Worm (Caenorhabditis elegans) whole organism, L2 larva: ENCODE measurements around the gene F10C2.4.

Experiments used
- C34F6.9 ChIP-seq: fragments of 150-350 bp; optimal IDR thresholded peaks from 2 replicates; lab custom pipeline; 2014; ENCODE audit warnings: missing biosample characterization, missing genetic modification characterization
- F13H6.1 ChIP-seq: sonication (generic microtip); optimal IDR thresholded peaks from 2 replicates; lab custom pipeline; 2016; ENCODE audit warnings: missing genetic modification characterization, missing compliant biosample characterization
- R02D3.7 ChIP-seq: fragments of 150-350 bp; optimal IDR thresholded peaks from 2 replicates; lab custom pipeline; 2014; ENCODE audit warnings: missing biosample characterization, missing genetic modification characterization
- ZK546.5 ChIP-seq: sonication (generic microtip); optimal IDR thresholded peaks from 2 replicates; lab custom pipeline; 2017; ENCODE audit warnings: missing biosample characterization, missing genetic modification characterization
- alr-1 ChIP-seq: fragments of 150-350 bp; optimal IDR thresholded peaks from 2 replicates; lab custom pipeline; 2014; ENCODE audit warnings: missing biosample characterization, missing genetic modification characterization
- ama-1 ChIP-seq: fragments of 150-350 bp; optimal IDR thresholded peaks from 2 replicates; lab custom pipeline; 2018; ENCODE audit warnings: inconsistent platforms
- ceh-16 ChIP-seq: fragments of 150-350 bp; optimal IDR thresholded peaks from 2 replicates; lab custom pipeline; 2014; ENCODE audit warnings: missing biosample characterization, missing genetic modification characterization
- ceh-82 ChIP-seq: fragments of 150-350 bp; optimal IDR thresholded peaks from 2 replicates; lab custom pipeline; 2014; ENCODE audit warnings: missing biosample characterization, missing genetic modification characterization
- crh-2 ChIP-seq: sonication (generic microtip); optimal IDR thresholded peaks from 2 replicates; lab custom pipeline; 2017; ENCODE audit warnings: missing biosample characterization, missing genetic modification characterization
- dmd-4 ChIP-seq: sonication (generic microtip); optimal IDR thresholded peaks from 2 replicates; lab custom pipeline; 2017; ENCODE audit warnings: missing biosample characterization, missing genetic modification characterization
- elt-1 ChIP-seq: fragments of 150-350 bp; optimal IDR thresholded peaks from 2 replicates; lab custom pipeline; 2014; ENCODE audit warnings: missing biosample characterization, missing genetic modification characterization
- elt-3 ChIP-seq: sonication (generic microtip); optimal IDR thresholded peaks from 2 replicates; lab custom pipeline; 2017; ENCODE audit warnings: missing biosample characterization, missing genetic modification characterization
- fos-1 ChIP-seq: fragments of 150-350 bp; optimal IDR thresholded peaks from 2 replicates; lab custom pipeline; 2014; ENCODE audit warnings: missing biosample characterization, missing genetic modification characterization
- gmeb-1 ChIP-seq: fragments of 150-350 bp; optimal IDR thresholded peaks from 2 replicates; lab custom pipeline; 2014; ENCODE audit warnings: missing biosample characterization, missing genetic modification characterization
- lin-11 ChIP-seq: fragments of 150-350 bp; sonication (generic microtip); optimal IDR thresholded peaks from 2 replicates; lab custom pipeline; 2014; ENCODE audit warnings: missing biosample characterization, missing genetic modification characterization, inconsistent platforms, mixed read lengths
- lin-13 ChIP-seq: fragments of 150-350 bp; optimal IDR thresholded peaks from 2 replicates; lab custom pipeline; 2014; ENCODE audit warnings: missing biosample characterization, missing genetic modification reagents, missing genetic modification characterization
- lin-39 ChIP-seq: fragments of 150-350 bp; optimal IDR thresholded peaks from 2 replicates; lab custom pipeline; 2014; ENCODE audit warnings: missing biosample characterization, missing genetic modification reagents, missing genetic modification characterization
- lsy-2 ChIP-seq, 2 experiments: fragments of 150-350 bp in 1 of 2; sonication (generic microtip) in 1 of 2; optimal IDR thresholded peaks; 2 replicates each; lab custom pipeline; 2014 to 2017; ENCODE audit warnings: missing biosample characterization in 2 of 2, missing genetic modification characterization in 2 of 2
- mab-5 ChIP-seq: fragments of 150-350 bp; optimal IDR thresholded peaks from 2 replicates; lab custom pipeline; 2014; ENCODE audit warnings: missing biosample characterization, missing genetic modification characterization
- mbf-1 ChIP-seq: sonication (generic microtip); optimal IDR thresholded peaks from 2 replicates; lab custom pipeline; 2017; ENCODE audit warnings: missing biosample characterization, missing genetic modification characterization
- mdl-1 ChIP-seq, 2 experiments: fragments of 150-350 bp in 1 of 2; sonication (generic microtip) in 1 of 2; optimal IDR thresholded peaks; 2 replicates each; lab custom pipeline; 2017; ENCODE audit warnings: missing biosample characterization in 2 of 2, missing genetic modification characterization in 2 of 2
- nhr-12 ChIP-seq: fragments of 150-350 bp; optimal IDR thresholded peaks from 2 replicates; lab custom pipeline; 2014; ENCODE audit warnings: missing biosample characterization, missing genetic modification characterization
- nhr-129 ChIP-seq: fragments of 150-350 bp; optimal IDR thresholded peaks from 2 replicates; lab custom pipeline; 2014; ENCODE audit warnings: missing biosample characterization, missing genetic modification characterization
- nhr-21 ChIP-seq: fragments of 150-350 bp; optimal IDR thresholded peaks from 2 replicates; lab custom pipeline; 2014; ENCODE audit warnings: missing biosample characterization, missing genetic modification characterization
- nhr-23 ChIP-seq: fragments of 150-350 bp; optimal IDR thresholded peaks from 2 replicates; lab custom pipeline; 2014; ENCODE audit warnings: missing biosample characterization, missing genetic modification reagents, missing genetic modification characterization
- nhr-237 ChIP-seq: fragments of 150-350 bp; optimal IDR thresholded peaks from 2 replicates; lab custom pipeline; 2014; ENCODE audit warnings: missing biosample characterization, missing genetic modification characterization
- nhr-25 ChIP-seq: fragments of 150-350 bp; sonication (generic microtip); optimal IDR thresholded peaks from 3 replicates; lab custom pipeline; 2014; ENCODE audit warnings: missing biosample characterization, missing genetic modification characterization
- nhr-6 ChIP-seq: fragments of 150-350 bp; optimal IDR thresholded peaks from 2 replicates; lab custom pipeline; 2014; ENCODE audit warnings: missing biosample characterization, missing genetic modification characterization
- peb-1 ChIP-seq: fragments of 150-350 bp; optimal IDR thresholded peaks from 2 replicates; lab custom pipeline; 2014; ENCODE audit warnings: missing biosample characterization, missing genetic modification characterization
- sma-9 ChIP-seq, 2 experiments: fragments of 150-350 bp in 1 of 2; sonication (generic microtip) in 1 of 2; optimal IDR thresholded peaks; 2 replicates each; lab custom pipeline; 2014 to 2016; ENCODE audit warnings: missing genetic modification characterization in 2 of 2, mild to moderate bottlenecking in 1 of 2, missing biosample characterization in 1 of 2, missing compliant biosample characterization in 1 of 2, missing genetic modification reagents in 1 of 2, moderate library complexity in 1 of 2
- snpc-4 ChIP-seq: fragments of 150-350 bp; optimal IDR thresholded peaks from 2 replicates; lab custom pipeline; 2014; ENCODE audit warnings: missing biosample characterization, missing genetic modification characterization
- unc-39 ChIP-seq: fragments of 150-350 bp; optimal IDR thresholded peaks from 2 replicates; lab custom pipeline; 2014; ENCODE audit warnings: missing biosample characterization, missing genetic modification characterization
- unc-55 ChIP-seq: fragments of 150-350 bp; sonication (generic microtip); optimal IDR thresholded peaks from 3 replicates; lab custom pipeline; 2014; ENCODE audit warnings: missing biosample characterization, missing genetic modification reagents, missing genetic modification characterization
- zag-1 ChIP-seq: fragments of 150-350 bp; optimal IDR thresholded peaks from 2 replicates; lab custom pipeline; 2014; ENCODE audit warnings: missing biosample characterization, missing genetic modification characterization
- ztf-1 ChIP-seq: fragments of 200-800 bp; sonication (Bioruptor generic); conservative IDR thresholded peaks from 2 replicates; pipeline ENCODE4 v1.3.6; 2022; ENCODE audit warnings: missing genetic modification characterization, missing compliant biosample characterization
- ztf-4 ChIP-seq: fragments of 150-350 bp; optimal IDR thresholded peaks from 2 replicates; lab custom pipeline; 2014; ENCODE audit warnings: missing biosample characterization, missing genetic modification characterization

F10C2.4 gene

DNA sequence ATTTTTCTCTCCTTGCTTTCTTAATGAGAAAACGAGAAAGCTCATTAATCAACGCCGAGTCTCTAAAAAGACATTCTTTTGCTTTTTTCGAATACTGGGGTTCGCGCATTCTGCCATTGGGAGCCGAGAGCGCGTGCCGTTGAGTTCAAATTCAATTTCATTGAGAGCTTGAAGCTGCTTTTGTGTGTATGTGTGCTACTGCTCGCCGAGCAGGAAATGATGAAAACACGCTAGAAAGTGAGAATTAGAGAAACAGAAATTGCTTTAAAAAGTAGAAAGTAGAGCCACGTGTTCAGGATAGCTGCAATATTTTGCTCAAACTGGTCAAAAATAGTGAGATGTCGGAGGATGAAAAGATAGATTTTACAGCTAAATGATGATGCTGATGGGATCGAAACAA, 15.7 kb upstream of the F10C2.4 start:
- TF ChIP-seq lsy-2 (tag; optimal IDR thresholded peaks at IDR 0.05; lab: Kevin White, UChicago): peak in 1 of 2 experiments; percentile 60
- TF ChIP-seq unc-39 (tag; lab: Kevin White, UChicago): no peak
- peak; percentile 42 for TF ChIP-seq sma-9 (GFP tag; optimal IDR thresholded peaks at IDR 0.05; lab: Kevin White, UChicago)
- no peak for TF ChIP-seq sma-9 (tag; optimal IDR thresholded peaks at IDR 0.05; lab: Kevin White, UChicago)
- no peak for TF ChIP-seq ztf-4 (tag; lab: Kevin White, UChicago)
- TF ChIP-seq nhr-129 (tag; lab: Kevin White, UChicago): peak; percentile 34
- peak; percentile 46 for TF ChIP-seq zag-1 (tag; lab: Kevin White, UChicago)
- TF ChIP-seq C34F6.9 (tag; lab: Kevin White, UChicago): peak; percentile 58
- peak; percentile 7 for TF ChIP-seq unc-55
- no peak for TF ChIP-seq alr-1

DNA sequence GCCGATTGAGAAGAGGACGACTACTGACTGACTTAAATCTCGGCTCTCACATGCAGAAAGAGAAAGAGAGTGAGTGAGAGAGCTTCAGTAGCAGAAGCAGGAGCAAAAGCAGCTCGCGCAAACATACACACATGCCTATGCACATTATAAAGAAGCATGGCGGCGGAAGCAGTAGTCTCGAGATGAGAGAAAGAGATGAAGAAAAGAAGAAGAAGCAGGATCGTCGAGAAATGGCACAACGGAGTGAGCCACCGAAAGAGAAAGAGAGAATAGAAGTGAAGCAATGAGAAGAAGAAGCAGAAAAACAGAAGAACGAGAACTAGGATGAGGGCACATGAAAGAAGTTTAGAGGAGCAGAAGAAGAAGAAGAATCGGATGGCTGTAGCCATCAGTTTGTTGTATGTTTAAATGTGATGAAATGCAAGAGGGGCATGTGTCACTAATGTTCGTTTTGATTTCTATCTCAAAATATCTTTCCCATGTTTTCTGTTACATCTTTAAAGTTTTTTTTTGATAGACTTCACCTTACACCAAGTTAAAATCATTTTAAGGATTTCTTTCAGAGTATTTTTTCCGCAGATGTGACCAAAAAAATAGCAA, 14.4 kb upstream of the F10C2.4 start:
- TF ChIP-seq unc-39 (tag; lab: Kevin White, UChicago): no peak
- no peak for TF ChIP-seq nhr-21 (tag; lab: Kevin White, UChicago)
- no peak for TF ChIP-seq R02D3.7 (tag; lab: Kevin White, UChicago)
- TF ChIP-seq sma-9 (GFP tag; optimal IDR thresholded peaks at IDR 0.05; lab: Kevin White, UChicago): peak; percentile 29
- TF ChIP-seq sma-9 (tag; optimal IDR thresholded peaks at IDR 0.05; lab: Kevin White, UChicago): no peak
- TF ChIP-seq mab-5: peak; percentile 7
- TF ChIP-seq nhr-129 (tag; lab: Kevin White, UChicago): peak; percentile 75
- TF ChIP-seq crh-2 (tag; lab: Kevin White, UChicago): peak; percentile 41
- peak in 1 of 2 experiments; percentile 56 for TF ChIP-seq lsy-2 (tag; optimal IDR thresholded peaks at IDR 0.05; lab: Kevin White, UChicago)
- TF ChIP-seq elt-1 (tag; lab: Kevin White, UChicago): no peak
- TF ChIP-seq C34F6.9 (tag; lab: Kevin White, UChicago): peak; percentile 76
- peak; percentile 82 for TF ChIP-seq zag-1 (tag; lab: Kevin White, UChicago)
- TF ChIP-seq unc-55: peak; percentile 56
- no peak for TF ChIP-seq alr-1
- peak; percentile 56 for TF ChIP-seq lin-11 (tag; lab: Kevin White, UChicago)
- peak; percentile 15 for TF ChIP-seq snpc-4 (tag; lab: Kevin White, UChicago)
- TF ChIP-seq F13H6.1 (tag; lab: Kevin White, UChicago): peak; percentile 48
- TF ChIP-seq mdl-1 (tag; optimal IDR thresholded peaks at IDR 0.05; lab: Kevin White, UChicago): peak; percentile 61 to 77

DNA sequence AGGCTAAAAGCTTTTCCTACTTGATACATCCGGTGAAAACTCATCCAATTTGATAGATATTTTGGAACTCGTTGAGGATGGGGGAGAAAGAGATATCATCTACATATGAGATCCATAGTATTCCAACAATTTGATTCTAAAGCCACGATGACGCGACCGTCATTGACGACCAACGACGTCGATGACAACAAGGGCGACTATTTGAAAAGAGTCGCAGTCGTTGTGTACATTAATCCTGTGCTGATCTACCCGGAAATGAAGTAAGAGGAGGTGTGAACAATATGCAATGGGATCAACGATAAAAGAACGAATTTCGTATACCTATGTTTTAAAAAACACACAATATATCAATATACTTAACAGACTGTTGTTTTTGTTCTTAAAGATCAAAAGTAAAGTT, 13.2 kb upstream of the F10C2.4 start:
- TF ChIP-seq zag-1 (tag; lab: Kevin White, UChicago): no peak
- TF ChIP-seq lin-39 (tag; lab: Kevin White, UChicago): no peak
- TF ChIP-seq lsy-2 (tag; optimal IDR thresholded peaks at IDR 0.05; lab: Kevin White, UChicago): no peak

DNA sequence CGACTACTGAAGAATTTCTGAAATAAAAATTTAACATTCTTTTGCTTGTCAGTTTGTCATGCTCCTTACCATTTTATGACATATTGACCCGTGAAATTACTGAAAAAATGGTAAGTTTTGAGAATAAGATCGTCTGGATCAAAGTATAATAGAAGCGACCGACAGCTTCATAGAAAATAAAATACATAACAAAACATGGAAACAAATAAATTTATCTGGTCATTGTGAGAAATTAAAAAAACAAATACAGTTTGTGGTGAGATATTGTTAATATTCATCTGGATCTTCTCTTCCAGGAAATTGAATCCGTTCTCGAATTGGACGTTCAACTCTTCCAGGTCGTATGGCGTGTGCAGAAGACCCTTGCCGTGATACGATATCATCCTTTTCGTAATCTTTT, 9.3 kb upstream of the F10C2.4 start, which contains the start of gene pkc-1:
Gene pkc-1, minus strand, starts transcription at position 101 of the 400 bp plus-strand sequence.
- TF ChIP-seq lin-39 (tag; lab: Kevin White, UChicago) (no peak), sma-9 (GFP tag; optimal IDR thresholded peaks at IDR 0.05; lab: Kevin White, UChicago) (no peak), sma-9 (tag; optimal IDR thresholded peaks at IDR 0.05; lab: Kevin White, UChicago) (no peak), fos-1 (tag; lab: Kevin White, UChicago) (no peak), ztf-1 (GFP tag; lab: Robert Waterston, UW) (no peak), ceh-82 (tag; lab: Kevin White, UChicago) (no peak), nhr-25 (tag; lab: Kevin White, UChicago) (no peak), gmeb-1 (no peak), peb-1 (tag; lab: Kevin White, UChicago) (no peak), unc-39 (tag; lab: Kevin White, UChicago) (no peak), R02D3.7 (tag; lab: Kevin White, UChicago) (no peak), elt-3 (tag; lab: Kevin White, UChicago) (no peak)
- TF ChIP-seq, all 48 proteins: peak for 0

DNA sequence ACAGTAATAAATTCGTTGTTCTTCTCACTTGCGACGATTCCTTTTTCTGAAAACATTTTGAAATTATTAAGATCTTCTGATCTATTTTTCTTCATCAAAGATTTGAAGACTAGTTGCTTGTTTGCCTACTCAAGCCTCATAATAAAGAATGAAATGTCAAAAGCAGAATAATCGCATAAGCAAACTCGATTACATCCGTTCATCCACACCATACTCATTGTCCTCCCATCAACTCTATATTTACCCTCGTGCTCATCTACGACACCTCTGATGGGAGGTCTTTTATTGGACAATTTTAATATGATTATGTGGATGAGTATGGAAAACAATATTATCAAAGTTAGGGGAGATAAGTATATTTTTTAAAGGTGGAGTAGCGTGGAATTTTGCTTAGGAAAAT, 7.5 kb upstream of the F10C2.4 start:
- TF ChIP-seq unc-55: no peak
- TF ChIP-seq ama-1 (lab: Kevin White, UChicago): no peak
- no peak for TF ChIP-seq dmd-4
- no peak for TF ChIP-seq ZK546.5 (tag; lab: Kevin White, UChicago)
- no peak for TF ChIP-seq nhr-23
- TF ChIP-seq nhr-6: no peak
- no peak for TF ChIP-seq ztf-1 (GFP tag; lab: Robert Waterston, UW)
- no peak for TF ChIP-seq peb-1 (tag; lab: Kevin White, UChicago)
- TF ChIP-seq nhr-237 (tag; lab: Kevin White, UChicago): no peak
- TF ChIP-seq lin-13 (GFP tag; lab: Kevin White, UChicago): no peak
- TF ChIP-seq lin-39 (tag; lab: Kevin White, UChicago): no peak
- no peak for TF ChIP-seq nhr-12
- no peak for TF ChIP-seq C34F6.9 (tag; lab: Kevin White, UChicago)
- no peak for TF ChIP-seq mbf-1 (tag; lab: Kevin White, UChicago)
- no peak for TF ChIP-seq lsy-2 (tag; optimal IDR thresholded peaks at IDR 0.05; lab: Kevin White, UChicago)
- no peak for TF ChIP-seq snpc-4 (tag; lab: Kevin White, UChicago)
- no peak for TF ChIP-seq ceh-16 (tag; lab: Kevin White, UChicago)
